Worm (Caenorhabditis elegans) whole organism, mixed stage, embryonic: ENCODE data around the gene clc-6.

Experiments used
- elt-3 ChIP-seq: fragments of 150-350 bp; optimal IDR thresholded peaks from 2 replicates; lab custom pipeline; 2014; ENCODE audit warnings: missing biosample characterization, missing genetic modification characterization
- nhr-237 ChIP-seq: fragments of 150-350 bp; optimal IDR thresholded peaks from 2 replicates; lab custom pipeline; 2014; ENCODE audit warnings: missing biosample characterization, missing genetic modification characterization
- nhr-76 ChIP-seq: sonication (generic microtip); optimal IDR thresholded peaks from 2 replicates; lab custom pipeline; 2017; ENCODE audit warnings: missing biosample characterization, missing genetic modification characterization
- pha-4 ChIP-seq: fragments of 150-350 bp; optimal IDR thresholded peaks from 2 replicates; lab custom pipeline; 2018; ENCODE audit warnings: missing biosample characterization, missing genetic modification reagents, missing genetic modification characterization
- snpc-4 ChIP-seq: fragments of 150-350 bp; optimal IDR thresholded peaks from 2 replicates; lab custom pipeline; 2014; ENCODE audit warnings: missing biosample characterization, missing genetic modification characterization
- unc-62 ChIP-seq: fragments of 150-350 bp; optimal IDR thresholded peaks from 2 replicates; lab custom pipeline; 2014; ENCODE audit warnings: missing biosample characterization, missing genetic modification reagents, missing genetic modification characterization
- ztf-11 ChIP-seq: fragments of 150-350 bp; optimal IDR thresholded peaks from 2 replicates; lab custom pipeline; 2014; ENCODE audit warnings: missing biosample characterization, missing genetic modification characterization

ce11 chrV:11149405-11149804, 46.6 kb downstream of the clc-6 start, which contains the start of gene T19C4.1:
- no peak for TF ChIP-seq ztf-11 (tag; lab: Kevin White, UChicago)
- no peak for TF ChIP-seq nhr-76
- TF ChIP-seq elt-3 (tag; lab: Kevin White, UChicago), result no peak
- no peak for TF ChIP-seq pha-4 (tag; lab: Kevin White, UChicago)
- TF ChIP-seq snpc-4 (tag; lab: Kevin White, UChicago), result no peak
- no peak for TF ChIP-seq unc-62 (GFP tag; lab: Kevin White, UChicago)
- TF ChIP-seq nhr-237 (tag; lab: Kevin White, UChicago), result no peak
